Worm (Caenorhabditis elegans): ENCODE data around the gene srlf-23.

DNA sequence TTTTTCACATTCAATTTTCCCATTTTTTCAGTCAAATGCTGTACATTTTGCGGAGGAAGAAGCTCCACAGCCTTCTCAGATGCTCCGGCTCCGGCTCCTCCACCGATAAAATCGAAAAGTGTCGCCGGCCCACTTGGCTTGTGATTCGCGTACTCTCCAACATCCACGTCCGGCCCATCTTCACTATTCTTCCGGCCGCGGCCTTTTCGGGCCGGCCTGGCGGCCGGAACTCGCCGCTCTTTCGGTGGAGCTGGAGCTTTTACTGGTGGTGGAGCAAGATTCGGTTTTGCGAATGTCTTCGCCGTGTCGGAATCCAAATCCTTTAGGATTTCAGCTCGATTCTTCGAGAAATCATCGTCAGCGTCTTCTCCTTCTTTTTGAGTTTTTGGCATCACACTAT lies 49.2 kb upstream of the srlf-23 start:
- TF ChIP-seq dpl-1 (GFP tag; optimal IDR thresholded peaks at IDR 0.05) = no peak
- no peak for TF ChIP-seq ztf-26 (tag; optimal IDR thresholded peaks at IDR 0.05)
- no peak for TF ChIP-seq snpc-1.3 (tag; optimal IDR thresholded peaks at IDR 0.05; ENCODE audit: insufficient read depth)
